Fruit fly (Drosophila melanogaster) whole organism, wandering third instar larva: ENCODE measurements around the gene bora.

Experiments used
- Abd-B ChIP-seq: fragments of >200 bp; optimal IDR thresholded peaks from 2 replicates; lab custom pipeline; 2017; ENCODE audit warnings: missing biosample characterization, missing genetic modification characterization
- CG32264 ChIP-seq: fragments of 200-800 bp; sonication (Bioruptor generic); optimal IDR thresholded peaks from 2 replicates; lab custom pipeline; 2016; ENCODE audit warnings: missing biosample characterization, missing genetic modification characterization
- CrebA ChIP-seq: fragments of 200-800 bp; sonication (Bioruptor generic); optimal IDR thresholded peaks from 2 replicates; lab custom pipeline; 2016; ENCODE audit warnings: missing biosample characterization, mild to moderate bottlenecking, missing genetic modification characterization, borderline replicate concordance
- Dfd ChIP-seq: fragments of >200 bp; optimal IDR thresholded peaks from 2 replicates; lab custom pipeline; 2017; ENCODE audit warnings: missing biosample characterization, missing genetic modification characterization
- Dif ChIP-seq: fragments of 200-275, 200-300 bp; sonication (Bioruptor generic); optimal IDR thresholded peaks from 2 replicates; lab custom pipeline; 2018; ENCODE audit warnings: missing biosample characterization, missing genetic modification characterization; ENCODE audit not compliant: partially characterized antibody
- GATAd ChIP-seq: sonication (Bioruptor generic); optimal IDR thresholded peaks from 2 replicates; lab custom pipeline; 2016; ENCODE audit warnings: missing biosample characterization, missing genetic modification characterization
- Hnf4 ChIP-seq: fragments of 200-800 bp; sonication (Bioruptor generic); optimal IDR thresholded peaks from 2 replicates; lab custom pipeline; 2016; ENCODE audit warnings: missing biosample characterization, mild to moderate bottlenecking, missing genetic modification characterization
- Hr78 ChIP-seq: fragments of >200 bp; optimal IDR thresholded peaks from 2 replicates; lab custom pipeline; 2017; ENCODE audit warnings: missing biosample characterization, missing genetic modification characterization
- Jra ChIP-seq: sonication (Bioruptor generic); optimal IDR thresholded peaks from 2 replicates; lab custom pipeline; 2016; ENCODE audit warnings: missing biosample characterization, missing genetic modification characterization
- Mio ChIP-seq: sonication (Bioruptor generic); optimal IDR thresholded peaks from 2 replicates; lab custom pipeline; 2016; ENCODE audit warnings: missing biosample characterization, missing genetic modification characterization
- Myc ChIP-seq: fragments of >200 bp; optimal IDR thresholded peaks from 2 replicates; lab custom pipeline; 2017
- OdsH ChIP-seq: fragments of 200-800 bp; sonication (Bioruptor generic); optimal IDR thresholded peaks from 2 replicates; lab custom pipeline; 2016; ENCODE audit warnings: missing biosample characterization, mild to moderate bottlenecking, missing genetic modification characterization
- Rel ChIP-seq, 2 experiments: fragments of 200-800 bp; sonication (Bioruptor generic) in 1 of 2; optimal IDR thresholded peaks; 2 replicates in 1 of 2; 3 replicates in 1 of 2; lab custom pipeline; 2016 to 2019; ENCODE audit warnings: mild to moderate bottlenecking in 2 of 2, missing biosample characterization in 2 of 2, missing genetic modification characterization in 2 of 2, moderate library complexity in 1 of 2
- Vsx2 ChIP-seq: fragments of 200-300, 225-300 bp; sonication (Bioruptor generic); optimal IDR thresholded peaks from 2 replicates; lab custom pipeline; 2018; ENCODE audit warnings: missing biosample characterization, missing genetic modification characterization; ENCODE audit not compliant: partially characterized antibody
- brk ChIP-seq: fragments of 200-800 bp; sonication (Bioruptor generic); optimal IDR thresholded peaks from 2 replicates; lab custom pipeline; 2016; ENCODE audit warnings: missing biosample characterization, mild to moderate bottlenecking, missing genetic modification characterization
- dl ChIP-seq, 2 experiments: fragments of 175-275, 200-275 bp in 1 of 2; fragments of 200-275 bp in 1 of 2; sonication (Bioruptor generic); optimal IDR thresholded peaks; lab custom pipeline; 2018; ENCODE audit warnings: mild to moderate bottlenecking in 2 of 2, missing biosample characterization in 2 of 2, missing genetic modification characterization in 2 of 2, moderate library complexity in 2 of 2; ENCODE audit not compliant: partially characterized antibody in 2 of 2, insufficient read depth in 1 of 2
- dmrt93B ChIP-seq: fragments of 200-800 bp; sonication (Bioruptor generic); optimal IDR thresholded peaks from 2 replicates; lab custom pipeline; 2018; ENCODE audit warnings: missing biosample characterization, mild to moderate bottlenecking, missing genetic modification characterization
- dsf ChIP-seq: sonication (Bioruptor generic); optimal IDR thresholded peaks from 2 replicates; lab custom pipeline; 2016; ENCODE audit warnings: missing biosample characterization, missing genetic modification characterization, borderline replicate concordance
- ey ChIP-seq: fragments of 200-800 bp; sonication (Bioruptor generic); optimal IDR thresholded peaks from 2 replicates; lab custom pipeline; 2016; ENCODE audit warnings: missing biosample characterization, missing genetic modification characterization
- foxo ChIP-seq, 2 experiments: fragments of 200-800 bp; sonication (Bioruptor generic); optimal IDR thresholded peaks; 2 replicates in 1 of 2; 3 replicates in 1 of 2; lab custom pipeline; 2016 to 2017; ENCODE audit warnings: missing biosample characterization in 2 of 2, missing genetic modification characterization in 2 of 2
- fru ChIP-seq: fragments of 200-800 bp; sonication (Bioruptor generic); optimal IDR thresholded peaks from 3 replicates; lab custom pipeline; 2016; ENCODE audit warnings: missing biosample characterization, mild to moderate bottlenecking, missing genetic modification characterization
- h ChIP-seq: fragments of 200-800 bp; sonication (Bioruptor generic); optimal IDR thresholded peaks from 3 replicates; lab custom pipeline; 2016; ENCODE audit warnings: missing biosample characterization, mild to moderate bottlenecking, missing genetic modification characterization
- jim ChIP-seq: fragments of 175-275, 200-325 bp; sonication (Bioruptor generic); optimal IDR thresholded peaks from 2 replicates; lab custom pipeline; 2016; ENCODE audit warnings: missing biosample characterization, mild to moderate bottlenecking, missing genetic modification characterization
- lola ChIP-seq: fragments of >200 bp; optimal IDR thresholded peaks from 2 replicates; lab custom pipeline; 2017; ENCODE audit warnings: missing biosample characterization, missing genetic modification characterization
- pan ChIP-seq: fragments of >200 bp; optimal IDR thresholded peaks from 2 replicates; lab custom pipeline; 2017
- psq ChIP-seq: fragments of 200-800 bp; sonication (Bioruptor generic); optimal IDR thresholded peaks from 3 replicates; lab custom pipeline; 2017; ENCODE audit warnings: missing biosample characterization, mild to moderate bottlenecking, missing genetic modification characterization, moderate library complexity
- sage ChIP-seq: fragments of 200-800 bp; sonication (Bioruptor generic); optimal IDR thresholded peaks from 2 replicates; lab custom pipeline; 2016; ENCODE audit warnings: missing biosample characterization, mild to moderate bottlenecking, missing genetic modification characterization
- tai ChIP-seq: sonication (Bioruptor generic); optimal IDR thresholded peaks from 2 replicates; lab custom pipeline; 2016; ENCODE audit warnings: missing biosample characterization, missing genetic modification characterization
- usp ChIP-seq: fragments of >200 bp; optimal IDR thresholded peaks from 2 replicates; lab custom pipeline; 2017; ENCODE audit warnings: missing biosample characterization, missing genetic modification characterization
- woc ChIP-seq: sonication (Bioruptor generic); optimal IDR thresholded peaks from 2 replicates; lab custom pipeline; 2016; ENCODE audit warnings: missing biosample characterization, mild to moderate bottlenecking, missing genetic modification characterization

bora gene

DNA sequence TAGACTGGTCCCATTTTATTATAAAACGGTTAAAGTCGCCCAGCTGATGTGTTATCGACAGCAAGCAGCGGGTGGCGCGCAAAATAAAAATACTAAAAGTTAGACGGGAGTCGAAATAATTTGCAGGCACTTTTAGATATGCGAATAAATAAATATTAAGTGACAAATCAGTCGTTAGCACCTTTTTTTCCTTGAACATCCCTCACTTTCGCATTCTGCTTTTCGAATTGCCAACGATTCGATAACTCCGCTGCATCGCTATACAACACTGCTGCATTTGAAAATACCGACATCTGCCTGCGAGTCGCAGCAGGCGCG is at the start of gene bora:
TSS of gene bora (plus strand) at position 271 of the 318 bp plus-strand sequence.
- TF ChIP-seq fru = no peak
- no peak for TF ChIP-seq jim
- TF ChIP-seq foxo (GFP tag; optimal IDR thresholded peaks at IDR 0.05; lab: Kevin White, UChicago) = peak in 1 of 2 experiments; percentile 25
- TF ChIP-seq GATAd (GFP tag; lab: Kevin White, UChicago) = no peak
- peak; percentile 40 for TF ChIP-seq tai
- TF ChIP-seq dmrt93B = no peak
- TF ChIP-seq Abd-B (GFP tag; lab: Kevin White, UChicago) = no peak
- no peak for TF ChIP-seq Hnf4 (GFP tag; lab: Kevin White, UChicago)
- TF ChIP-seq lola (GFP tag; lab: Kevin White, UChicago) = no peak

DNA sequence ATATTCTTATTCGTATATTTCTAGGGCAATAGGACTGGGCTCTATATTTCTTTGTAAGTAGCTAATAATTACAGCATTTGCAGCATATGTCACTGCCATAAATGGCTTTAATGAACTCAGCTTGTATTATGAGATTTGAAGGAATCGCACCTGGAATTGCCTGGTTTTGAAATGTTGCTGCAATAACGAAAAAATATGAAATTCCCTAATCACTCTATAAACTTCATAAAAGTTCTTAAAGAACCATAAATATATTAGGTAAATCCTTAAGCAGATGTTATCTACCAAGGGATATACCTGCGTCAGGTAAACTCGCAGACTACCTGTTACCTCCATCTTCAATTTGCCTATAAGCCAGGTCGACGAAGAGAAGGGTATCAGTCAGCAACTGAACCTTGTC is 34.1 kb upstream of the bora start, which contains the start of gene CG7271:
TSS of gene CG7271 (plus strand) at position 373 of the 400 bp plus-strand sequence.
- no peak for TF ChIP-seq sage (GFP tag; lab: Kevin White, UChicago)
- no peak for TF ChIP-seq jim
- TF ChIP-seq fru = no peak
- no peak for TF ChIP-seq psq
- no peak for TF ChIP-seq foxo (GFP tag; optimal IDR thresholded peaks at IDR 0.05; lab: Kevin White, UChicago)
- TF ChIP-seq dmrt93B = no peak
- TF ChIP-seq CrebA (GFP tag; lab: Kevin White, UChicago) = no peak
- no peak for TF ChIP-seq Hr78 (GFP tag; lab: Kevin White, UChicago)
- no peak for TF ChIP-seq h (GFP tag; lab: Kevin White, UChicago)
- no peak for TF ChIP-seq Rel (GFP tag; optimal IDR thresholded peaks at IDR 0.05; lab: Kevin White, UChicago)
- TF ChIP-seq Rel (tag; optimal IDR thresholded peaks at IDR 0.05; lab: Kevin White, UChicago) = no peak
- no peak for TF ChIP-seq Myc
- no peak for TF ChIP-seq Jra (GFP tag; lab: Kevin White, UChicago)
- TF ChIP-seq dl (GFP tag; optimal IDR thresholded peaks at IDR 0.05; lab: Kevin White, UChicago; ENCODE audit: insufficient read depth in 1 of 2, partially characterized antibody in 2 of 2) = no peak
- TF ChIP-seq OdsH (GFP tag; lab: Kevin White, UChicago) = no peak
- TF ChIP-seq lola (GFP tag; lab: Kevin White, UChicago) = no peak
- TF ChIP-seq GATAd (GFP tag; lab: Kevin White, UChicago) = no peak
- no peak for TF ChIP-seq Dif (GFP tag; lab: Kevin White, UChicago)
- no peak for TF ChIP-seq dsf (GFP tag; lab: Kevin White, UChicago)
- TF ChIP-seq, all 38 proteins: peak for 0

DNA sequence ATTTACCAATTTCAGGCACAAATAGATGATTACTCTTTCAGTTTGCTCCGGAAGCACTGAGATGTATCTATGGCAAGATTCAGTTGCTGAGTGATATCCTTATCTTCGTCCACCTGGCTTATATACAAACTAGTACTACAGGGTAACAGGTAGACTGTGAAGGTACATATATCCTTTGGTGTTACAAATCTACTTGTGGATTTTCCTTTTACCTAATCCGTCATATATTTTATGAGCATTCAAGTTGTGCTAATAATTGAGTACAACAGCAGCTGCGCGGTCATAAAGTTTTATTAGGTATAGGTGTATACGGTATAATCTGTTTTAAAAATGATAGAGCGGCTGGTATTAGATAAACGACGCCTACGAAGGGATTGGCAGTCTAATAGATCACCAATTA is 28.8 kb upstream of the bora start, which contains the start of gene term:
TSS of gene term (minus strand) at position 101 of the 400 bp plus-strand sequence.
- no peak for TF ChIP-seq CG32264
- no peak for TF ChIP-seq fru
- TF ChIP-seq usp (GFP tag; lab: Kevin White, UChicago) = no peak
- TF ChIP-seq woc (GFP tag; lab: Kevin White, UChicago) = no peak
- no peak for TF ChIP-seq OdsH (GFP tag; lab: Kevin White, UChicago)
- no peak for TF ChIP-seq Myc
- TF ChIP-seq, all 38 proteins: peak for 0

DNA sequence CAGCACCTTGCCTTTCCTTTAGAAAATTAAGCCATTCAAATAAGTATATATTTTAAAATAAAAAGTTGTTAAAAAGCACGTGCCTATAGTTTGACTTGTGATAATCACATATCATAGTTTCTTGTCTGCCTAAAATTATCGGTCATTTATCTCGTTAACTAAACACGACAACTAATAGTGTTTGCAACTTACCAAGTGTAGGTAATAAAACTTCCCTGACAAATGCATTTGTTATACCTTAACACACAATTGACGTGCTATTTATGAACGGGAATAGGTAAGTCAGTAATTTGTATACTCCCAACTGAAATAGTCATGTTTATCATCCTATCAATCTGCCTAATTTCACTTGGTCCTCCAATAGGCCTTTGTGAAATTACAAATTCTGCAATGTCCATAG is 19.4 kb upstream of the bora start, which contains the start of gene CG18234:
TSS of gene CG18234 (plus strand) at position 301 of the 400 bp plus-strand sequence.
- TF ChIP-seq Jra (GFP tag; lab: Kevin White, UChicago) = no peak
- TF ChIP-seq Abd-B (GFP tag; lab: Kevin White, UChicago) = no peak
- TF ChIP-seq Vsx2 = no peak
- no peak for TF ChIP-seq foxo (GFP tag; optimal IDR thresholded peaks at IDR 0.05; lab: Kevin White, UChicago)
- TF ChIP-seq sage (GFP tag; lab: Kevin White, UChicago) = no peak
- no peak for TF ChIP-seq fru
- no peak for TF ChIP-seq jim
- no peak for TF ChIP-seq ey
- no peak for TF ChIP-seq brk
- TF ChIP-seq Dfd = no peak
- no peak for TF ChIP-seq CG32264
- TF ChIP-seq Mio = no peak

DNA sequence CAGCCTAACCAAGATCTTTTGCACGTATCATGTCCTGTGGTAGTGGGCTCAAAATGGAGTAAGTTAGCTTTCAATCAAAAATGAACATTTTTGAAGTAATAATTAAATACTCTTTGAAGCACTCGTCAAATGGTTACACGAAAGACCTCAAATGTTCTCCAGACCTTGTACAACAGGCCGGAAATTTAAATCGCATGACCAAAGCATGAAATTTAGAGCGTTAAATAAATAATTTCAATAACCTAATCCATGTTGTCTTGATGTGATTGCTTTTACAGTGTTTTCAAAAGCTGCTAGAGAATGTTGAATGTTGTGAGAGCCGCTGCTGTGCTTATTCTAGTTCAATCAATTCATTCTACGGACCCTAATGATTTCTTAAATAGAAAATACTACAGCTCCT is 17.3 kb upstream of the bora start, which contains the start of gene CG18233:
TSS of gene CG18233 (plus strand) at position 301 of the 400 bp plus-strand sequence.
- no peak for TF ChIP-seq dsf (GFP tag; lab: Kevin White, UChicago)
- TF ChIP-seq dmrt93B = no peak
- TF ChIP-seq Abd-B (GFP tag; lab: Kevin White, UChicago) = no peak
- TF ChIP-seq woc (GFP tag; lab: Kevin White, UChicago) = no peak
- no peak for TF ChIP-seq CG32264
- TF ChIP-seq jim = no peak
- no peak for TF ChIP-seq foxo (GFP tag; optimal IDR thresholded peaks at IDR 0.05; lab: Kevin White, UChicago)
- no peak for TF ChIP-seq pan
- TF ChIP-seq, all 38 proteins: peak for 0
